Worm (Caenorhabditis elegans) whole organism, L4 larva: ENCODE results near the gene rnr-1.

Experiments used
- F37D6.2 ChIP-seq: sonication (generic microtip); optimal IDR thresholded peaks from 2 replicates; lab custom pipeline; 2016; ENCODE audit warnings: mild to moderate bottlenecking, missing genetic modification characterization, missing compliant biosample characterization
- arid-1 ChIP-seq: fragments of 200-800 bp; sonication (Bioruptor generic); conservative IDR thresholded peaks from 2 replicates; pipeline ENCODE4 v1.3.6; 2022; ENCODE audit warnings: missing genetic modification reagents, missing genetic modification characterization, missing compliant biosample characterization
- ceh-62 ChIP-seq: sonication (generic microtip); optimal IDR thresholded peaks from 2 replicates; lab custom pipeline; 2017; ENCODE audit warnings: missing biosample characterization, missing genetic modification characterization
- dve-1 ChIP-seq: sonication (generic microtip); optimal IDR thresholded peaks from 2 replicates; lab custom pipeline; 2017; ENCODE audit warnings: antibody characterized with exemption, mild to moderate bottlenecking, missing genetic modification characterization, missing compliant biosample characterization; ENCODE audit not compliant: insufficient read depth
- lim-7 ChIP-seq: fragments of 200-800 bp; sonication (Bioruptor generic); IDR thresholded peaks from 2 replicates; pipeline ENCODE4 v1.3.6; 2022; ENCODE audit warnings: missing genetic modification characterization, missing compliant biosample characterization
- lin-39 ChIP-seq: fragments of 150-350 bp; optimal IDR thresholded peaks from 2 replicates; lab custom pipeline; 2014; ENCODE audit warnings: missing biosample characterization, missing genetic modification reagents, missing genetic modification characterization
- mdl-1 ChIP-seq, 2 experiments: fragments of 150-350 bp in 1 of 2; sonication (generic microtip) in 1 of 2; optimal IDR thresholded peaks; 2 replicates each; lab custom pipeline; 2014 to 2017; ENCODE audit warnings: missing biosample characterization in 2 of 2, missing genetic modification characterization in 2 of 2
- nhr-10 ChIP-seq: fragments of 150-350 bp; optimal IDR thresholded peaks from 2 replicates; lab custom pipeline; 2014; ENCODE audit warnings: missing biosample characterization, missing genetic modification characterization
- pha-4 ChIP-seq, 2 experiments: fragments of 150-350 bp in 1 of 2; fragments of 200-800 bp in 1 of 2; sonication (Bioruptor generic) in 1 of 2; IDR thresholded peaks in 1 of 2; optimal IDR thresholded peaks in 1 of 2; 2 replicates each; pipeline versions ENCODE4 v1.3.6 to Lab custom; 2014 to 2022; ENCODE audit warnings: missing genetic modification characterization in 2 of 2, missing genetic modification reagents in 2 of 2, missing biosample characterization in 1 of 2, missing compliant biosample characterization in 1 of 2
- snpc-4 ChIP-seq: fragments of 150-350 bp; optimal IDR thresholded peaks from 2 replicates; lab custom pipeline; 2014; ENCODE audit warnings: missing biosample characterization, missing genetic modification characterization
- unc-39 ChIP-seq: sonication (generic microtip); optimal IDR thresholded peaks from 2 replicates; lab custom pipeline; 2017; ENCODE audit warnings: missing biosample characterization, missing genetic modification characterization
- unc-62 ChIP-seq, 3 experiments: fragments of 150-350 bp in 1 of 3; sonication (generic microtip); optimal IDR thresholded peaks in 2 of 3; peaks in 1 of 3; 1 replicate in 1 of 3; 2 replicates in 2 of 3; lab custom pipeline; 2014 to 2017; ENCODE audit warnings: missing biosample characterization in 3 of 3, missing genetic modification characterization in 3 of 3, missing genetic modification reagents in 3 of 3, missing genotype in 1 of 3
- ztf-7 ChIP-seq: fragments of 150-350 bp; optimal IDR thresholded peaks from 2 replicates; lab custom pipeline; 2014; ENCODE audit warnings: missing biosample characterization, missing genetic modification characterization

- TF ChIP-seq mdl-1 (tag; optimal IDR thresholded peaks at IDR 0.05; lab: Kevin White, UChicago) (no peak), dve-1 (no peak), F37D6.2 (no peak), pha-4 (GFP tag; IDR thresholded peaks at IDR 0.05; lab: Robert Waterston, UW) (no peak), pha-4 (tag; optimal IDR thresholded peaks at IDR 0.05; lab: Kevin White, UChicago) (no peak), unc-62 (GFP tag; optimal IDR thresholded peaks at IDR 0.05 in 1 of 2; lab: Kevin White, UChicago) (no peak), unc-62 (tag; optimal IDR thresholded peaks at IDR 0.05; lab: Kevin White, UChicago) (no peak), unc-39 (tag; lab: Kevin White, UChicago) (no peak), ceh-62 (no peak), snpc-4 (tag; lab: Kevin White, UChicago) (no peak), lin-39 (tag; lab: Kevin White, UChicago) (no peak), lim-7 (no peak), ztf-7 (tag; lab: Kevin White, UChicago) (no peak), arid-1 (no peak), nhr-10 (no peak)
These were observed 18.6 kb upstream of the rnr-1 start, which contains the start of gene T02C1.1 for ce11 chrIII:9247221-9247620.
